Worm (Caenorhabditis elegans) whole organism, L4/young adult: Measurements from ENCODE around the gene F57A8.6.

Source experiments
- W03F9.2 ChIP-seq: fragments of 150-350 bp; optimal IDR thresholded peaks from 2 replicates; lab custom pipeline; 2014; ENCODE audit warnings: missing biosample characterization, missing genetic modification characterization
- dao-5 ChIP-seq: sonication (generic microtip); optimal IDR thresholded peaks from 2 replicates; lab custom pipeline; 2016; ENCODE audit warnings: missing genotype, missing genetic modification characterization, moderate library complexity, missing compliant biosample characterization
- him-1 ChIP-seq: sonication (generic microtip); optimal IDR thresholded peaks from 2 replicates; lab custom pipeline; 2016; ENCODE audit warnings: missing genotype, missing genetic modification reagents, missing genetic modification characterization, missing compliant biosample characterization

The F57A8.6 gene

DNA sequence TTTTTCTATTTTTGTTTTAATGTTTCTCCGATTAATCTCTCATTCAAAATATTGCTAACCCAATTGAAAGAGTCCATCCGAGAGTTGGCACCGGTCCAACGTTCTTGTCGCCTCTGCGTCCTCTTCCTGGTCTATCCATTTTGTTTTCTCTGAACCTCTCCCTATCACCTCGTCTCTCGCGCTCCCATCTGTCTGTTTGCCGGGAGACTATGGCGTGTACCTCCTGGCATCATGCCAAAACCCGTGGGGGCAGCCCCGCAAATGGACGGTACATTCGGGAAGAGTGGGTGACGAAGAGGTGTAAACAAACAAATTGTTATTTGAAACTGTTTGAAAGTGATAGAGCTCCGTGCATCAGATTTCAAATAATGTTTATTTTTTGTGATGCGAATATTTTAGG is 37.4 kb downstream of the F57A8.6 start, which contains the start of gene T06E8.2:
TSS of gene T06E8.2 (minus strand) at position 139 of the 400 bp plus-strand sequence.
- no peak for TF ChIP-seq dao-5 (tag; lab: Kevin White, UChicago)
- no peak for TF ChIP-seq W03F9.2
- no peak for TF ChIP-seq him-1 (tag; lab: Kevin White, UChicago)

DNA sequence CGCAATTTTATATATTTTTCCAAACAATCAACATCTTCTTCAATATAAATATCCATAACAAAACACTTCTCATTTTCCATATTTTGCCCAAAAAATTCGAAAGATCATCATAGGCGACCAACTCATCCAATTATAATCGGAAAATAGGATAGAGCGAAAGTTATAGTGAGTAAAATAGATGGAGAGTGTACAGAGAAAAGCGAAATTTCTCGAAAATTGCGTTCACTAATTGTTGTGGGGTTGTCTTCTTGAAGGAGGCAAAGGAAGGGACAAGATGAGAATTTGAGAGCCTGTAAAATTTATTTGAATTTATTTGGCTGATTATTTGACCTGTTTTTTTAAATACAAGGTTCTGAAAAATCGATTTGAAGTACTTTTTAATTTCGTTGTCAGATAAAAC is 38.1 kb downstream of the F57A8.6 start:
- no peak for TF ChIP-seq W03F9.2

DNA sequence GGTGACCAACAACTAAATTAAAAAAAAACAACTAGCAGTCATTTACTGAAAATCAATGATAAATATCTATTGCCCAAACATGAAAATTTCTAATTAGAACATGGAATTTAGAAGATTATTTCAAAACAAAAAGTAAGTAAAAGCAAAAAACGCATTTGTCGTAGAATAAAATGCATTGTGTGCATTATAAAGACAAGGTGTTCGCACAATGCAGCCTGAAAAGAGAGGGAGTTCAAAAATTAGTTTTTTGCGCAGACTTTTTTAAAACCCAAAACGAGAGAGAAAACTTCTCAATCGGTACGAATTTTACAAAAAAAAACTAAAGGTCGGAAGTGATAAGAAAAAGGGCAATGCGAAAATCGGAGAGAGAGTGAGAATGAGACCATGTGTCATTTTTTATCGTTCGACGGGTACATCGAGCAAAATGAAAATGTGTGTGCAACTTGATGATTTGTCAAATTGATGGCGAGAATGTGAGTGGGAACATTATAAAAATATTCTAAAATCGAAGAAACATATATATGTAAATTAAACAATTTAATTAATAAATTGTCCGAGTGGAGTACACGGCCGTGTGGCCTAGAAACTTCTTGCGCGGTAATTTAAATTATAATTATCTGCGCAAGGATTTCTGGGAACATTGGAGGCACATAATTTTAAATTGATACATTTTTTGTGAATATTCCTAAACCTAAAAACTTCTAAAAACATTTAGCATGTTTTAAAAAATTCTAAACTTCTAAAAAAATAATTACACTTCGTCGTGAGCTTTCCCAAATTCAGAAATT is 42.1 kb downstream of the F57A8.6 start:
- TF ChIP-seq W03F9.2 (no peak), dao-5 (tag; lab: Kevin White, UChicago) (no peak), him-1 (tag; lab: Kevin White, UChicago) (no peak)

DNA sequence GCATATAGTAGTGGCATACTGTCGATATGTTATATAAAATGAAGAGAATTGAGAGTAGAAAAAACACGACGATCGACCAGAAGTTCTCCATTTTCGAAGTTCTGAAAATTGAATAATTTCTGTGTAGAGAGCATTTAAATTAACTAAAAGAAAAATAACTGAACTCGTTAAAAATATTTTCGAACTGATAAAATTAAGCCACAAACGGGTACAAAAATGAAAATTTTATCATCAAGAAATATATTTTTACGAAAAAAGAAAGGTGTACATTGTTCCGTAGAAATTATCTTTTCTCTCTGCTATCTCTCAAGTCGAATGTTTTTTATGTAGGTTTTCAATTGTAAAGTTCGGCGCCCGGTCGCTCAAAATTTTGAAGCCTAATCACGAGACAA is 42.7 kb downstream of the F57A8.6 start, which contains the start of gene acl-2:
TSS of gene acl-2 (minus strand) at position 101 of the 392 bp plus-strand sequence.
- no peak for TF ChIP-seq him-1 (tag; lab: Kevin White, UChicago)
- TF ChIP-seq W03F9.2: no peak

DNA sequence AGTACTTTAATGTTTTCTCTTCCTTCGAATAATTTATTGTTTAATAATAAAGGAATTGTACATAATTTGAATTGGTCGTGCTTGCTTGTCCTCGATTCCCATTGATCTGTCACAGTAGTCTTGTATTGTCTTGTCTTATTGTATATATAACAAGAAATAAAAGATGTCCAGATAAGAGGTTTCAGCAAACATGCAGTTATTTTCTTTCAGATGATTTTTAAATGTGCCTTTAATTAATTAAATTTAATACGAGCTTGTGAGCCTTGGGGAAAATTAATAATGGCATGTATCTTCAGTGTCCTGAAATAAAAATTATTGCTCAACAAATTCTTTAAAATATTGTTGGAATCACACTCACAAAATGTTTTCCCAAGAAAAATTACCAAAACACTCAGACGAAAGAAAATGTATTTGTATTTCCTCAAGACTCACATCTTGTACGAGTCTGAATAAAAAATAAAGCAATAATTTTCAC is 50.6 kb downstream of the F57A8.6 start:
- TF ChIP-seq W03F9.2 (no peak), dao-5 (tag; lab: Kevin White, UChicago) (no peak), him-1 (tag; lab: Kevin White, UChicago) (no peak)
